Worm (Caenorhabditis elegans) whole organism, midembryonic: ENCODE results near the gene F19B10.13.

Experiments used
- T22C8.4 ChIP-seq: fragments of 200-800 bp; sonication (Bioruptor generic); IDR thresholded peaks from 2 replicates; pipeline ENCODE4 v1.3.6; 2022; ENCODE audit warnings: missing genetic modification characterization, missing compliant biosample characterization
- cog-1 ChIP-seq: sonication (generic microtip); optimal IDR thresholded peaks from 2 replicates; lab custom pipeline; 2016; ENCODE audit warnings: missing genetic modification characterization, missing compliant biosample characterization
- flt-1 ChIP-seq: fragments of 200-800 bp; sonication (Bioruptor generic); IDR thresholded peaks from 2 replicates; pipeline ENCODE4 v1.3.6; 2022; ENCODE audit warnings: missing genetic modification characterization, missing compliant biosample characterization
- klf-2 ChIP-seq: fragments of 200-800 bp; sonication (Bioruptor generic); conservative IDR thresholded peaks from 2 replicates; pipeline ENCODE4 v1.3.6; 2022; ENCODE audit warnings: missing genetic modification reagents, missing genetic modification characterization, missing compliant biosample characterization
- med-1 ChIP-seq: sonication (generic microtip); optimal IDR thresholded peaks from 2 replicates; lab custom pipeline; 2017; ENCODE audit warnings: missing genetic modification characterization, mild to moderate bottlenecking, missing compliant biosample characterization, antibody characterized with exemption, missing genetic modification reagents; ENCODE audit not compliant: insufficient read depth
- ref-1 ChIP-seq: fragments of 200-800 bp; sonication (Bioruptor generic); conservative IDR thresholded peaks from 2 replicates; pipeline ENCODE4 v1.3.6; 2022; ENCODE audit warnings: missing genetic modification reagents, missing genetic modification characterization, missing compliant biosample characterization
- tab-1 ChIP-seq: fragments of 200-800 bp; sonication (Bioruptor generic); IDR thresholded peaks from 2 replicates; pipeline ENCODE4 v1.3.6; 2022; ENCODE audit warnings: missing genetic modification characterization, missing compliant biosample characterization
- ztf-23 ChIP-seq: fragments of 200-800 bp; sonication (Bioruptor generic); IDR thresholded peaks from 2 replicates; pipeline ENCODE4 v1.3.6; 2022; ENCODE audit warnings: missing genetic modification reagents, missing genetic modification characterization, missing compliant biosample characterization
- ztf-29 ChIP-seq: fragments of 200-800 bp; sonication (Bioruptor generic); IDR thresholded peaks from 2 replicates; pipeline ENCODE4 v1.3.6; 2022; ENCODE audit warnings: missing genetic modification reagents, missing genetic modification characterization, missing compliant biosample characterization

F19B10.13 gene

ce11 chrII:3641197-3641596 is 20.9 kb upstream of the F19B10.13 start, which contains the start of gene M151.1:
TSS of gene M151.1 (plus strand) at chrII:3641497.
- TF ChIP-seq tab-1 (GFP tag; lab: Robert Waterston, UW): no peak
- no peak for TF ChIP-seq flt-1
- no peak for TF ChIP-seq med-1 (GFP tag; lab: Kevin White, UChicago)
- TF ChIP-seq cog-1 (tag; lab: Kevin White, UChicago): no peak
- TF ChIP-seq ref-1 (GFP tag; lab: Robert Waterston, UW): no peak
- no peak for TF ChIP-seq ztf-23 (GFP tag; lab: Robert Waterston, UW)
- TF ChIP-seq ztf-29 (GFP tag; lab: Robert Waterston, UW): no peak
- TF ChIP-seq klf-2: no peak
- no peak for TF ChIP-seq T22C8.4

ce11 chrII:3647111-3647510 is 15.0 kb upstream of the F19B10.13 start, which contains the start of gene fbxb-33:
TSS of gene fbxb-33 (plus strand) at chrII:3647411.
- no peak for TF ChIP-seq tab-1 (GFP tag; lab: Robert Waterston, UW)

- TF ChIP-seq T22C8.4 (no peak), ref-1 (GFP tag; lab: Robert Waterston, UW) (no peak), cog-1 (tag; lab: Kevin White, UChicago) (no peak), flt-1 (no peak), tab-1 (GFP tag; lab: Robert Waterston, UW) (no peak), med-1 (GFP tag; lab: Kevin White, UChicago) (no peak), klf-2 (no peak), ztf-23 (GFP tag; lab: Robert Waterston, UW) (no peak), ztf-29 (GFP tag; lab: Robert Waterston, UW) (no peak)
These were observed 6.7 kb upstream of the F19B10.13 start, which contains the start of gene F19B10.5 for ce11 chrII:3655378-3655777. TSS of gene F19B10.5 (plus strand) at chrII:3655678.

- TF ChIP-seq cog-1 (tag; lab: Kevin White, UChicago) (no peak), tab-1 (GFP tag; lab: Robert Waterston, UW) (no peak), med-1 (GFP tag; lab: Kevin White, UChicago) (no peak), ztf-23 (GFP tag; lab: Robert Waterston, UW) (no peak), T22C8.4 (no peak), klf-2 (no peak), ztf-29 (GFP tag; lab: Robert Waterston, UW) (no peak), ref-1 (GFP tag; lab: Robert Waterston, UW) (no peak), flt-1 (no peak)
These were observed 2.3 kb upstream of the F19B10.13 start, which contains the start of gene F19B10.4 for ce11 chrII:3659776-3660175. TSS of gene F19B10.4 (plus strand) at chrII:3660076.

ce11 chrII:3663796-3664195 is 1.7 kb downstream of the F19B10.13 start, which contains the start of gene F19B10.6:
TSS of gene F19B10.6 (minus strand) at chrII:3663896.
- TF ChIP-seq tab-1 (GFP tag; lab: Robert Waterston, UW): no peak
- TF ChIP-seq ztf-29 (GFP tag; lab: Robert Waterston, UW): no peak
- TF ChIP-seq ztf-23 (GFP tag; lab: Robert Waterston, UW): no peak
- TF ChIP-seq flt-1: no peak
- TF ChIP-seq cog-1 (tag; lab: Kevin White, UChicago): no peak
- TF ChIP-seq T22C8.4: no peak
- no peak for TF ChIP-seq ref-1 (GFP tag; lab: Robert Waterston, UW)
- no peak for TF ChIP-seq klf-2
- no peak for TF ChIP-seq med-1 (GFP tag; lab: Kevin White, UChicago)

ce11 chrII:3664470-3664869 is 2.4 kb downstream of the F19B10.13 start, which contains the start of gene F19B10.3:
TSS of gene F19B10.3 (plus strand) at chrII:3664770.
- TF ChIP-seq cog-1 (tag; lab: Kevin White, UChicago): no peak
- no peak for TF ChIP-seq flt-1

ce11 chrII:3665181-3665580 is 3.1 kb downstream of the F19B10.13 start:
- no peak for TF ChIP-seq klf-2
- TF ChIP-seq med-1 (GFP tag; lab: Kevin White, UChicago): no peak
- no peak for TF ChIP-seq tab-1 (GFP tag; lab: Robert Waterston, UW)
- TF ChIP-seq ref-1 (GFP tag; lab: Robert Waterston, UW): no peak
- no peak for TF ChIP-seq ztf-29 (GFP tag; lab: Robert Waterston, UW)
- no peak for TF ChIP-seq ztf-23 (GFP tag; lab: Robert Waterston, UW)
- TF ChIP-seq T22C8.4: no peak
- TF ChIP-seq cog-1 (tag; lab: Kevin White, UChicago): no peak

ce11 chrII:3669315-3669714 is 7.2 kb downstream of the F19B10.13 start, which contains the start of gene srx-97:
TSS of gene srx-97 (minus strand) at chrII:3669415.
- TF ChIP-seq med-1 (GFP tag; lab: Kevin White, UChicago) (no peak), tab-1 (GFP tag; lab: Robert Waterston, UW) (no peak), flt-1 (no peak), ztf-23 (GFP tag; lab: Robert Waterston, UW) (no peak), ref-1 (GFP tag; lab: Robert Waterston, UW) (no peak), T22C8.4 (no peak), ztf-29 (GFP tag; lab: Robert Waterston, UW) (no peak), cog-1 (tag; lab: Kevin White, UChicago) (no peak), klf-2 (no peak)

ce11 chrII:3670956-3671355 is 8.9 kb downstream of the F19B10.13 start, which contains the start of gene srx-98:
TSS of gene srx-98 (minus strand) at chrII:3671056.
- TF ChIP-seq ztf-29 (GFP tag; lab: Robert Waterston, UW) (no peak), klf-2 (no peak), cog-1 (tag; lab: Kevin White, UChicago) (no peak), tab-1 (GFP tag; lab: Robert Waterston, UW) (no peak), med-1 (GFP tag; lab: Kevin White, UChicago) (no peak), T22C8.4 (no peak), ref-1 (GFP tag; lab: Robert Waterston, UW) (no peak), flt-1 (no peak), ztf-23 (GFP tag; lab: Robert Waterston, UW) (no peak)

ce11 chrII:3673493-3673892 is 11.4 kb downstream of the F19B10.13 start, which contains the start of gene sea-1:
TSS of gene sea-1 (minus strand) at chrII:3673593.
- no peak for TF ChIP-seq ref-1 (GFP tag; lab: Robert Waterston, UW)
- TF ChIP-seq flt-1: no peak
- TF ChIP-seq T22C8.4: no peak
- no peak for TF ChIP-seq ztf-23 (GFP tag; lab: Robert Waterston, UW)
- TF ChIP-seq med-1 (GFP tag; lab: Kevin White, UChicago): no peak
- TF ChIP-seq cog-1 (tag; lab: Kevin White, UChicago): no peak
- no peak for TF ChIP-seq klf-2
- no peak for TF ChIP-seq ztf-29 (GFP tag; lab: Robert Waterston, UW)
- no peak for TF ChIP-seq tab-1 (GFP tag; lab: Robert Waterston, UW)
